Worm (Caenorhabditis elegans): ENCODE measurements around the gene C41H7.9.

Gene C41H7.9

ce11 chrII:2991555-2992083 is 20.4 kb downstream of the C41H7.9 start, which contains the start of gene K08A2.2 (continued):
- TF ChIP-seq xbp-1 (tag; optimal IDR thresholded peaks at IDR 0.05) (peak; percentile 17), nhr-84 (tag; optimal IDR thresholded peaks at IDR 0.05) (no peak), fkh-8 (tag; optimal IDR thresholded peaks at IDR 0.05) (no peak), lin-39 (tag; optimal IDR thresholded peaks at IDR 0.05) (no peak), dsc-1 (tag; optimal IDR thresholded peaks at IDR 0.05) (no peak)

ce11 chrII:2990089-2990488 is 21.9 kb downstream of the C41H7.9 start:
- TF ChIP-seq dpl-1 (GFP tag; optimal IDR thresholded peaks at IDR 0.05) (no peak), efl-1 (optimal IDR thresholded peaks at IDR 0.05) (no peak), efl-1 (GFP tag; optimal IDR thresholded peaks at IDR 0.05 in 1 of 2) (peak in 1 of 2 experiments; percentile 29), xbp-1 (tag; optimal IDR thresholded peaks at IDR 0.05) (no peak)

ce11 chrII:2987854-2988350 is 24.1 kb downstream of the C41H7.9 start, which contains the start of gene lido-7:
Gene lido-7 (plus strand): TSS chrII:2988300.
- TF ChIP-seq elt-3 (tag; optimal IDR thresholded peaks at IDR 0.05) (no peak), hlh-17 (GFP tag; optimal IDR thresholded peaks at IDR 0.05; ENCODE audit: borderline replicate concordance) (no peak), elt-2 (tag; optimal IDR thresholded peaks at IDR 0.05) (no peak), nhr-77 (tag; optimal IDR thresholded peaks at IDR 0.05) (no peak), xbp-1 (tag; optimal IDR thresholded peaks at IDR 0.05) (no peak), ces-1 (GFP tag; optimal IDR thresholded peaks at IDR 0.05) (no peak), dsc-1 (tag; optimal IDR thresholded peaks at IDR 0.05) (peak; percentile 12), nhr-11 (tag; optimal IDR thresholded peaks at IDR 0.05) (no peak), pag-3 (tag; optimal IDR thresholded peaks at IDR 0.05; ENCODE audit: borderline replicate concordance, insufficient read depth) (no peak), swsn-7 (tag; optimal IDR thresholded peaks at IDR 0.05) (peak; percentile 59), lin-14 (GFP tag; optimal IDR thresholded peaks at IDR 0.05) (peak; percentile 83), tlp-1 (tag; optimal IDR thresholded peaks at IDR 0.05) (no peak), nhr-237 (tag; optimal IDR thresholded peaks at IDR 0.05) (no peak), pqm-1 (tag; optimal IDR thresholded peaks at IDR 0.05) (no peak), sptf-1 (tag; optimal IDR thresholded peaks at IDR 0.05) (no peak), ceh-88 (GFP tag; IDR thresholded peaks at IDR 0.05) (no peak), ceh-90 (tag; optimal IDR thresholded peaks at IDR 0.05) (no peak), efl-3 (GFP tag; optimal IDR thresholded peaks at IDR 0.05) (no peak), dpl-1 (GFP tag; optimal IDR thresholded peaks at IDR 0.05) (peak in 2 of 3 experiments; percentile 20 to 31), mep-1 (tag; optimal IDR thresholded peaks at IDR 0.05) (peak; percentile 6), nhr-90 (tag; optimal IDR thresholded peaks at IDR 0.05; ENCODE audit: poor library complexity) (peak; percentile 2), rnt-1 (tag; optimal IDR thresholded peaks at IDR 0.05) (peak; percentile 78), snu-23 (GFP tag; optimal IDR thresholded peaks at IDR 0.05) (peak; percentile 58), C16A3.4 (tag; optimal IDR thresholded peaks at IDR 0.05) (no peak), nhr-28 (tag; optimal IDR thresholded peaks at IDR 0.05) (no peak), aly-2 (tag; optimal IDR thresholded peaks at IDR 0.05) (no peak), sox-4 (tag; optimal IDR thresholded peaks at IDR 0.05) (no peak), nhr-20 (tag; optimal IDR thresholded peaks at IDR 0.05) (peak; percentile 38), lir-3 (tag; optimal IDR thresholded peaks at IDR 0.05; ENCODE audit: poor library complexity) (no peak), nhr-84 (tag; optimal IDR thresholded peaks at IDR 0.05) (no peak), unc-62 (GFP tag; optimal IDR thresholded peaks at IDR 0.05) (no peak), fkh-8 (tag; optimal IDR thresholded peaks at IDR 0.05) (peak; percentile 11), vab-15 (tag; optimal IDR thresholded peaks at IDR 0.05) (peak; percentile 6), grh-1 (GFP tag; IDR thresholded peaks at IDR 0.05) (0 out of 2 replicates have a peak, but pooled peaks have one; percentile 22), nhr-71 (tag; optimal IDR thresholded peaks at IDR 0.05) (peak; percentile 71), unc-130 (tag; optimal IDR thresholded peaks at IDR 0.05) (no peak), ceh-63 (GFP tag; optimal IDR thresholded peaks at IDR 0.05) (no peak), hlh-4 (tag; optimal IDR thresholded peaks at IDR 0.05) (no peak), hpl-2 (GFP tag; optimal IDR thresholded peaks at IDR 0.05) (no peak), unc-86 (tag; optimal IDR thresholded peaks at IDR 0.05) (peak; percentile 15), fkh-10 (GFP tag; optimal IDR thresholded peaks at IDR 0.05) (no peak), nhr-19 (GFP tag; conservative IDR thresholded peaks at IDR 0.05) (peak; percentile 38; the same call in 1 of the 2 replicates), aha-1 (tag; optimal IDR thresholded peaks at IDR 0.05) (no peak), sup-37 (GFP tag; optimal IDR thresholded peaks at IDR 0.05) (no peak)
